Worm (Caenorhabditis elegans) whole organism, young adult: ENCODE data around the gene C03G5.14.

Source experiments
- B0019.2 ChIP-seq: fragments of 200-800 bp; sonication (Bioruptor generic); conservative IDR thresholded peaks from 2 replicates; pipeline ENCODE4 v1.3.6; 2022; ENCODE audit warnings: missing genetic modification reagents, missing genetic modification characterization, missing compliant biosample characterization
- Y53F4B.3 ChIP-seq: fragments of 200-800 bp; sonication (Bioruptor generic); IDR thresholded peaks from 2 replicates; pipeline ENCODE4 v1.3.6; 2022; ENCODE audit warnings: missing genetic modification reagents, missing genetic modification characterization, missing compliant biosample characterization
- attf-6 ChIP-seq: fragments of 200-800 bp; sonication (Bioruptor generic); IDR thresholded peaks from 2 replicates; pipeline ENCODE4 v1.3.6; 2022; ENCODE audit warnings: missing genetic modification reagents, missing genetic modification characterization, missing compliant biosample characterization
- bed-2 ChIP-seq: fragments of 200-800 bp; sonication (Bioruptor generic); IDR thresholded peaks from 2 replicates; pipeline ENCODE4 v1.3.6; 2022; ENCODE audit warnings: missing genetic modification reagents, missing genetic modification characterization, missing compliant biosample characterization
- ceh-27 ChIP-seq: fragments of 200-800 bp; sonication (Bioruptor generic); optimal IDR thresholded peaks from 2 replicates; lab custom pipeline; 2018; ENCODE audit warnings: mild to moderate bottlenecking, missing genetic modification characterization, moderate library complexity, missing compliant biosample characterization
- ekl-4 ChIP-seq: fragments of 200-800 bp; sonication (Bioruptor generic); IDR thresholded peaks from 2 replicates; pipeline ENCODE4 v1.3.6; 2022; ENCODE audit warnings: missing genetic modification reagents, missing genetic modification characterization, missing compliant biosample characterization
- hrde-1 ChIP-seq: sonication (generic microtip); optimal IDR thresholded peaks from 2 replicates; lab custom pipeline; 2016; ENCODE audit warnings: missing genetic modification characterization, mild to moderate bottlenecking, missing compliant biosample characterization, moderate library complexity, missing genotype, missing genetic modification reagents, borderline replicate concordance
- let-526 ChIP-seq: fragments of 200-800 bp; sonication (Bioruptor generic); IDR thresholded peaks from 2 replicates; pipeline ENCODE4 v1.3.6; 2022; ENCODE audit warnings: missing genetic modification reagents, missing genetic modification characterization, missing compliant biosample characterization
- lin-54 ChIP-seq: fragments of 200-800 bp; sonication (Bioruptor generic); optimal IDR thresholded peaks from 2 replicates; lab custom pipeline; 2018; ENCODE audit warnings: mild to moderate bottlenecking, missing genetic modification characterization, missing compliant biosample characterization
- mcd-1 ChIP-seq: fragments of 200-800 bp; sonication (Bioruptor generic); IDR thresholded peaks from 2 replicates; pipeline ENCODE4 v1.3.6; 2022; ENCODE audit warnings: missing genetic modification reagents, missing genetic modification characterization, missing compliant biosample characterization
- nhr-80 ChIP-seq: sonication (generic microtip); optimal IDR thresholded peaks from 2 replicates; lab custom pipeline; 2016; ENCODE audit warnings: missing genetic modification characterization, missing compliant biosample characterization
- zfh-2 ChIP-seq: fragments of 200-800 bp; sonication (Bioruptor generic); conservative IDR thresholded peaks from 2 replicates; pipeline ENCODE4 v1.3.6; 2022; ENCODE audit warnings: missing genetic modification reagents, missing genetic modification characterization, missing compliant biosample characterization
- ztf-18 ChIP-seq: sonication (generic microtip); optimal IDR thresholded peaks from 2 replicates; lab custom pipeline; 2016; ENCODE audit warnings: missing genotype, mild to moderate bottlenecking, missing genetic modification characterization, missing compliant biosample characterization

Gene C03G5.14

DNA sequence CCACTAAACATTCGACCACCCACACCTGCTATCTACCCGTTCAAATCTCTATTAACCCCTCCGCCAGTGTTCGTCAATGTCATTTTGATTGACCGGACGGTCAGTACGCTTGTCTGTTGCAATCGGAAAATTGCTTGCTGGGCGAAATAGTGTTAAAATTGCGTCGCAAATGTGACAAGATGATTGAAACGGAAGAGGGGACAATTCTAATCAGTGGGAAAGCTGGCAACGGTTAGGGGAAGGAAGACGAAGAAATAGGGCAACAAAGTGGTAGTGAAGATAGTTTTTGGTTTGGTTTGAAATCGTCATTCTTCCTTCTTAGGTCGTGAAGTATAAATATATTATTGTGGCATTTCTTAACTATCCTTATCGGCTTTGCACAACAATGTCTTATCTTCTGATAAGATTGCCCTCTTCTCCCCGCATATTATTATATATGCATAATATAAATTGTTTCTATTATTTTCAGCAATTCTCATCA, 46.7 kb downstream of the C03G5.14 start (continued):
- TF ChIP-seq let-526 (GFP tag; lab: Robert Waterston, UW) (no peak), B0019.2 (no peak), nhr-80 (tag; lab: Kevin White, UChicago) (peak; percentile 90), ekl-4 (GFP tag; lab: Robert Waterston, UW) (no peak), lin-54 (no peak)

DNA sequence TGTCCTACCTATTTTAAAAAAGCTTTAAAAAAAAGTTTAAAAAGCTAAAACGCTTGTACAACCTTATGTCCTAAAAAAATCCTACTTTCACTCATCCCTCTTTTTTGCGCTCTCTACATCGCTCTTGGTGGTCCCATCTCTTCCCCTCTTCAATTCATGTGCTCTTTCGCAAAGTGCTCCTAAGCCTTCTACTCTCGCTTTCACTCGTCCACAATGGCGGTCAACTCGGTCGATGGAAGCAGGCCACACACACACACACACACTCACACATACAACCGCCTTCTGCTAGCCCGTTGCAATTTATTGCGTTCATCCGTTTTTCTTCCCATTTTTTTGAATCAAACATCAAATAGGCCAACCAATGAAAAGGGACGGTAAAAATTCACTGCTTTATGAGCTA, 47.4 kb downstream of the C03G5.14 start:
- TF ChIP-seq mcd-1 (GFP tag; lab: Robert Waterston, UW) = no peak
- TF ChIP-seq zfh-2 (GFP tag; lab: Robert Waterston, UW) = 0 out of 2 replicates have a peak, but pooled peaks have one; percentile 15
- TF ChIP-seq ceh-27 (GFP tag; lab: Kevin White, UChicago) = peak; percentile 26
- TF ChIP-seq hrde-1 = no peak

DNA sequence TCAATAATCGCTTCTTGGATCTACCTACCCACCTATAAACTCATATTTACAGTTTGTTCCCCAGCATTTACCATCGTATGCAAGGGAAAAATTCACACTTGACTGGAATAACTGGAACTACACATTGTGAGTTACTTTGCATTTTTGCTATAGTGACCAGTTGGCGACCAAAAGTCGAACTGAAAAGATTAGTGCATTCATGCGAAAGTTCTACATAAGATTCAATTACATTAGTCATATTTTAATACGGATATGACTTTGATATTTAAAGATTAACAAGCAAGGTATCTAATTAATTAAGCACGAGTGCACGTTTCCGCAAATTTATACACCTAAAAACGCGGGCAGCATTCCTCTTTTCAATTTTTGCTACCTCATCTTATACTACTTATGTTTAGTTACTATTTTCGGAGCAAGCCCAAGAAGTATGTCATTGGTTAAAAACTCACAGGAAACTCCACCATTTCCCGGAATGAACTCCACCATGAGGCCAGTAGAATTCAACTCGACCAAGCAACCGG, 49.3 kb downstream of the C03G5.14 start, which contains the start of gene jmjd-3.1:
TSS of gene jmjd-3.1 (plus strand) at position 51 of the 521 bp plus-strand sequence.
- TF ChIP-seq attf-6 (GFP tag; lab: Robert Waterston, UW) (no peak), bed-2 (no peak), Y53F4B.3 (GFP tag; lab: Robert Waterston, UW) (no peak), ztf-18 (tag; lab: Kevin White, UChicago) (no peak)
